Fruit fly (Drosophila melanogaster): ENCODE data around the gene foxo.
A peak's percentile ranks its signal among the peaks of the same experiment; 100 is the strongest.

foxo gene

DNA sequence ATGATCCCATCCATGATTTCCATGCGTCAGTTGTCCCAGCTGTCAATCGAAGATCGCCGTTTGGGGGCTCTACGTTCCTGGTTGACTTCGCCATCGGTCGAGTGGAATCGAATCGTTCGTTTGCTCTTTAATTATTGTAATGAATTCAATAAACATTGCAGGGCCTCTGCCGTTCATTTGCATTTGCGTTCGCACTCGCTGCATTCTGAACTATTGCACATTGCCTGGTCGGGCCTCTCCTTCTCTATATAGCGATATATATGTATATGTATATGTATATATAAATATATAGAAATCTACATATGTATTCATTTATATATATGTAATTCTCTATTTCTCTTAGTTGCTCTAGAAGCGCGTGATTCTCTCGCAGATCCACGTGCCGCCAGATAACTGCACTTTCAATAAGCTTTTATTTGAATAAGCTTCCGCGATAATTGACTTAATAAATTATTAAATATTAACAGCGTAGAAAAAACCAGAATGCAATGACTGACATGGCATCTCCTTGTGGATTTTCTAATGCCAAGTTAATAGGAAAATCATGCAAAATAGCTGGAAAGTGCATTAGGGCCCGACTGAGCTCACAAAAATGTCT, 3.1 kb downstream of the foxo start:
- TF ChIP-seq CG10669 (GFP tag; optimal IDR thresholded peaks at IDR 0.05): no peak
- TF ChIP-seq Eip78C (GFP tag): peak; percentile 21

DNA sequence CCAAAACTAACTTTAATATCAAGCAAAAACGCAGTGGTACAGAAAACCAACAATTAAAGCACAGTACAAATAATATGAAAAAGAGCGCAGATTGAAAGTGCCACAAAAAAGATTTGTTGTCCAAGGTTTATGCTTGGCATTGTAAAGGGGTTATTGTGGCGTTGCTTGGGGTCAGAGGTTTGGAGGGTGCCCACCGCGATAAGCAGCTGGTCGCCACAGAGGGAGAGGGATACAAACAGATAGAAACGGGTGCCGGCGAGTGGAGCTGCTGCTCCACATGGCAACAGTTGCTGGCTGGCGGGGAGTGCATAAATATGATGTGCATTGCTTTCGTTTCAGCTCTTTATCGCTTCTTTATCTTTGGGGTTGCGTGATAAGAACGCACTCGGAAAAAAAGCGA, 3.7 kb downstream of the foxo start:
- TF ChIP-seq CG32006 (GFP tag; optimal IDR thresholded peaks at IDR 0.05) (no peak), Gug (GFP tag; IDR thresholded peaks at IDR 0.05) (no peak), vri (GFP tag; optimal IDR thresholded peaks at IDR 0.05) (peak; percentile 9), Hr4 (GFP tag; optimal IDR thresholded peaks at IDR 0.05) (no peak), fd59A (GFP tag; optimal IDR thresholded peaks at IDR 0.05) (no peak), svp (GFP tag) (peak; percentile 86), CG11762 (GFP tag; optimal IDR thresholded peaks at IDR 0.05; ENCODE audit: insufficient read depth) (no peak), Met (GFP tag; optimal IDR thresholded peaks at IDR 0.05) (no peak), Ets96B (tag; optimal IDR thresholded peaks at IDR 0.05) (no peak), Sox102F (GFP tag; optimal IDR thresholded peaks at IDR 0.05) (no peak), Hr39 (GFP tag; optimal IDR thresholded peaks at IDR 0.05) (no peak)

DNA sequence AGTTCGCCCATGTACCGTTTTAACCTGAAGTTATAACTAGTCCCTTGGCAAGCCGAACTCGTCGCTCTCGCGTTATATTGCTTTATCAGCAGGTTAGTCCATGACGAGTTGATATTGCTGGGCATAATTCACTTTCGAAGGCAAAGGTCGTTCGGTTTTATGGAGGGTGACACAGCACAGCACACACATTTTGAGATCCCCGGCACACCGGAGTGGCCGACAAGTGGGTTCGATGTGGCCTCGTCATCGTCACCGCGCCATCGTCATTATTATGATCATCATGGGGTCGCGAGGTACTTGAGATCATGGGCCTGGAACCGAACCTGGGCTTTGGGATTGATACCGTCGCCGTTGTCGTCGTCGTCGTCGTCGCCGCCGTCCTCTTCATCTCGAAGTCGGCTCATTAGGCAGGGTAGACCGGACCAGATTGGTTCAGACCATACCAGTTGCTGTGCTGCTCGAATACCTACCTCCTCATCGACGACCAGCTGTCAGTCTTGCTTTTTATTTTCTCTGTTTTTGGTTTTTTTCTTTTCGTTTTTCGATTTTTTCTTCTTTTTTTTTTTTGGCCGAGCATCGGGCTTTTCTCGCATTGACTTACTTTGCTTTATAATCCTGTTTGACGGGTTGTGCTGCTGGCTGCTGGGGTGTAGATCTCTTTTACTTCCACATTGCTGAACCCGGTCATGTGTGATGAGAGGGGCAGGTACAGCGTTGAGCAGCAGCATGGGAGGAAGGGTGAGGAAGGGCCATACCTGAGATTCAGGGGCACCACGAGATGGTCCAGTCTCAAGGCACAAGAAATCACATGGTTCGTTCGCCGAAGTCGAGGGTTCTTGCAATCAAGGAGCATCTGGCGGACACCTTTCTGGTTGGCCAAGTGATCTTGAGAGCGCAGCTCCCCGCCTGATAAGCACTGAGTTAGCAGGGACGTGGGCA, 4.6 kb downstream of the foxo start:
- TF ChIP-seq CG8119 (GFP tag; IDR thresholded peaks at IDR 0.05) (peak; percentile 97), CG11902 (GFP tag; optimal IDR thresholded peaks at IDR 0.05) (no peak), Eip93F (GFP tag; optimal IDR thresholded peaks at IDR 0.05) (peak; percentile 86), Sox15 (GFP tag; optimal IDR thresholded peaks at IDR 0.05) (no peak), spab (GFP tag; optimal IDR thresholded peaks at IDR 0.05) (peak; percentile 90), salr (GFP tag; optimal IDR thresholded peaks at IDR 0.05) (peak; percentile 72 to 82), fd85E (GFP tag; optimal IDR thresholded peaks at IDR 0.05) (peak; percentile 82), cyc (GFP tag; optimal IDR thresholded peaks at IDR 0.05) (no peak), CG32006 (GFP tag; optimal IDR thresholded peaks at IDR 0.05) (peak; percentile 31), CG10669 (GFP tag; optimal IDR thresholded peaks at IDR 0.05) (peak; percentile 67), CG6808 (GFP tag; optimal IDR thresholded peaks at IDR 0.05) (peak; percentile 96), dsx (GFP tag; optimal IDR thresholded peaks at IDR 0.05; ENCODE audit: poor library complexity, severe bottlenecking) (peak; percentile 84), CG31627 (GFP tag; optimal IDR thresholded peaks at IDR 0.05) (no peak), Hr38 (GFP tag; optimal IDR thresholded peaks at IDR 0.05) (peak; percentile 8), vri (GFP tag; optimal IDR thresholded peaks at IDR 0.05) (peak; percentile 88), eg (GFP tag; IDR thresholded peaks at IDR 0.05) (peak; percentile 97), pdm3 (GFP tag; optimal IDR thresholded peaks at IDR 0.05) (peak; percentile 76), OdsH (GFP tag; optimal IDR thresholded peaks at IDR 0.05) (peak; percentile 57), svp (GFP tag) (peak; percentile 84), Met (GFP tag; optimal IDR thresholded peaks at IDR 0.05) (peak; percentile 44), CG11294 (GFP tag; IDR thresholded peaks at IDR 0.05) (peak; percentile 28; the same call in 1 of the 2 replicates), Eip78C (GFP tag) (peak; percentile 90), Lpt (GFP tag; optimal IDR thresholded peaks at IDR 0.05) (peak; percentile 94), CG3919 (GFP tag; optimal IDR thresholded peaks at IDR 0.05) (peak; percentile 76), fd59A (GFP tag; optimal IDR thresholded peaks at IDR 0.05) (peak; percentile 42), net (GFP tag; optimal IDR thresholded peaks at IDR 0.05) (peak; percentile 94), Ets21C (GFP tag; optimal IDR thresholded peaks at IDR 0.05) (no peak), CG6854 (GFP tag; optimal IDR thresholded peaks at IDR 0.05) (peak; percentile 97), Sox14 (GFP tag; optimal IDR thresholded peaks at IDR 0.05) (peak; percentile 26), Hr39 (GFP tag; optimal IDR thresholded peaks at IDR 0.05) (no peak), acj6 (GFP tag; optimal IDR thresholded peaks at IDR 0.05) (peak; percentile 24), CG7368 (GFP tag; optimal IDR thresholded peaks at IDR 0.05) (peak; percentile 74), achi (GFP tag; optimal IDR thresholded peaks at IDR 0.05) (peak; percentile 79), CG6276 (GFP tag; optimal IDR thresholded peaks at IDR 0.05) (peak; percentile 92), CG3032 (tag; optimal IDR thresholded peaks at IDR 0.05) (peak; percentile 60), CG11762 (GFP tag; optimal IDR thresholded peaks at IDR 0.05; ENCODE audit: insufficient read depth) (peak; percentile 74), CG1621 (tag; optimal IDR thresholded peaks at IDR 0.05) (peak; percentile 92), esn (GFP tag; optimal IDR thresholded peaks at IDR 0.05) (peak; percentile 16), topi (GFP tag; optimal IDR thresholded peaks at IDR 0.05) (peak; percentile 11), CG8632 (GFP tag; optimal IDR thresholded peaks at IDR 0.05) (peak; percentile 83)
